Fruit fly (Drosophila melanogaster): ENCODE results near the gene Psf1.

DNA sequence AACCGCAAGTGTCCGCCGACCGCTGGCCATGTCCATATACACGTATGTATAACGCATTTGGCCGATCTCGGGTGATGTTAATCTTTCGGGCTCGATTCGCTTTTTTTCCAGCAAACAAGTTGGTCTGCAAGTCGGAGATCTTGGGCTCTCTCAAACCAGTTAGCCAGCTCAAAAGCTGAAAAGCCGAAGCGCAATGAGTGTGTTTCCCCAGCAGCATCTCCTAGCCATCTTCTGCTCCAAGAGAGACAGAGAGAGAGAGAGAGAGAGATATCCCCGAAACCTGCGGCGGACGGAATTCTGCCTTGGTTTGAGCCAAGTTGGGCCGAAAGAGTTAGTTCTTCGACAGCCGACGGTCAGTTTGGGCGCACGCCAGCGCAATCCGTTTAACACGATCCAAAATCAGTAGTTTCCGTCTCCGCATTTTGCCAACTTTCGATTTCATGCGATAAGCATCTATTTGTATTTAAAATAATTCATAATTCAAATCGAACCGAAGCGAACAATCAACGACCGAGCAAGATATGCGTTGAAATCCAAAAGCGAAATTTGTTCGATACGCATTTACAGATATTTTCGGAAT is 18.0 kb upstream of the Psf1 start:
- no peak for TF ChIP-seq Myc (optimal IDR thresholded peaks at IDR 0.05)
- TF ChIP-seq Sin3A (optimal IDR thresholded peaks at IDR 0.05): no peak
- no peak for TF ChIP-seq h (optimal IDR thresholded peaks at IDR 0.05)
- TF ChIP-seq psq (optimal IDR thresholded peaks at IDR 0.05): no peak
- TF ChIP-seq ttk (optimal IDR thresholded peaks at IDR 0.05): no peak
- no peak for TF ChIP-seq insv (optimal IDR thresholded peaks at IDR 0.05)
